Fruit fly (Drosophila melanogaster): ENCODE results near the gene CG10428.
A peak's percentile ranks its signal among the peaks of the same experiment; 100 is the strongest.

Gene CG10428

dm6 chr2L:18987078-18987895 lies 38.6 kb downstream of the CG10428 start, which contains the start of the genes Swip-1 and EMC5 (continued):
- TF ChIP-seq Dip2 (GFP tag; IDR thresholded peaks at IDR 0.05) (no peak), BtbVII (GFP tag; optimal IDR thresholded peaks at IDR 0.05) (no peak), CG13894 (tag; optimal IDR thresholded peaks at IDR 0.05) (peak; percentile 29), CG11247 (GFP tag; IDR thresholded peaks at IDR 0.05) (peak; percentile 64), CG8388 (GFP tag; optimal IDR thresholded peaks at IDR 0.05) (peak; percentile 62), Hr3 (GFP tag; optimal IDR thresholded peaks at IDR 0.05) (peak; percentile 77), gce (GFP tag; IDR thresholded peaks at IDR 0.05) (no peak), CG13624 (GFP tag; optimal IDR thresholded peaks at IDR 0.05) (peak; percentile 11), knrl (GFP tag; IDR thresholded peaks at IDR 0.05; ENCODE audit: partially characterized antibody) (peak; percentile 44; the same call in 1 of the 3 replicates), CG10565 (GFP tag; optimal IDR thresholded peaks at IDR 0.05) (no peak), hbn (GFP tag; IDR thresholded peaks at IDR 0.05; ENCODE audit: partially characterized antibody) (peak; percentile 40; the same call in 1 of the 2 replicates), chif (GFP tag; optimal IDR thresholded peaks at IDR 0.05) (no peak), chm (GFP tag; IDR thresholded peaks at IDR 0.05) (peak; percentile 87), sens-2 (GFP tag; IDR thresholded peaks at IDR 0.05) (no peak), CG10147 (GFP tag; optimal IDR thresholded peaks at IDR 0.05) (peak; percentile 23), CG10321 (GFP tag; IDR thresholded peaks at IDR 0.05) (no peak), dysf (GFP tag; IDR thresholded peaks at IDR 0.05) (peak; percentile 73), en (GFP tag; optimal IDR thresholded peaks at IDR 0.05) (no peak), dmrt11E (tag; optimal IDR thresholded peaks at IDR 0.05) (peak; percentile 68), gsb (GFP tag; IDR thresholded peaks at IDR 0.05) (no peak), CG16813 (GFP tag; IDR thresholded peaks at IDR 0.05; ENCODE audit: partially characterized antibody) (peak; percentile 68), fu2 (GFP tag; optimal IDR thresholded peaks at IDR 0.05) (no peak), run (tag; optimal IDR thresholded peaks at IDR 0.05) (peak; percentile 31), Xrp1 (GFP tag; IDR thresholded peaks at IDR 0.05) (peak; percentile 57), CG2712 (tag; optimal IDR thresholded peaks at IDR 0.05) (peak; percentile 80), Aef1 (GFP tag; IDR thresholded peaks at IDR 0.05) (peak; percentile 58; the same call in 2 of the 3 replicates), usp (GFP tag; optimal IDR thresholded peaks at IDR 0.05) (no peak), CG17802 (tag; optimal IDR thresholded peaks at IDR 0.05) (no peak), CHES-1-like (GFP tag; optimal IDR thresholded peaks at IDR 0.05) (no peak), trh (GFP tag; optimal IDR thresholded peaks at IDR 0.05) (peak; percentile 51), kah (GFP tag; optimal IDR thresholded peaks at IDR 0.05) (no peak), Myb (GFP tag; optimal IDR thresholded peaks at IDR 0.05) (no peak), CG6683 (GFP tag; optimal IDR thresholded peaks at IDR 0.05) (no peak), sd (tag; optimal IDR thresholded peaks at IDR 0.05) (peak; percentile 60), repo (GFP tag; optimal IDR thresholded peaks at IDR 0.05) (no peak), jigr1 (GFP tag; IDR thresholded peaks at IDR 0.05) (peak; percentile 20; the same call in 1 of the 3 replicates), so (GFP tag; IDR thresholded peaks at IDR 0.05) (peak; percentile 10; the same call in 1 of the 3 replicates), inv (GFP tag; IDR thresholded peaks at IDR 0.05; ENCODE audit: partially characterized antibody) (peak; percentile 35; the same call in 1 of the 2 replicates), CG42726 (GFP tag; IDR thresholded peaks at IDR 0.05; ENCODE audit: partially characterized antibody) (peak; percentile 72), lmd (GFP tag; IDR thresholded peaks at IDR 0.05) (peak; percentile 73; the same call in 1 of the 2 replicates), dimm (GFP tag; IDR thresholded peaks at IDR 0.05) (no peak), Atf-2 (GFP tag; optimal IDR thresholded peaks at IDR 0.05) (no peak), CG15601 (tag; optimal IDR thresholded peaks at IDR 0.05) (peak; percentile 66), grau (tag; optimal IDR thresholded peaks at IDR 0.05) (peak; percentile 77), Side (GFP tag; optimal IDR thresholded peaks at IDR 0.05) (no peak), sens (GFP tag) (peak; percentile 55), crp (GFP tag; optimal IDR thresholded peaks at IDR 0.05) (peak in 1 of 2 experiments; percentile 62), Dbx (GFP tag; IDR thresholded peaks at IDR 0.05) (peak; percentile 69), dan (GFP tag; IDR thresholded peaks at IDR 0.05) (no peak)
